Worm (Caenorhabditis elegans) whole organism, mixed stage, embryonic: ENCODE measurements around the gene sup-1.

ENCODE experiments used
- ceh-39 ChIP-seq: fragments of 150-350 bp; optimal IDR thresholded peaks from 2 replicates; lab custom pipeline; 2014; ENCODE audit warnings: missing biosample characterization, missing genetic modification characterization
- elt-1 ChIP-seq: sonication (generic microtip); optimal IDR thresholded peaks from 2 replicates; lab custom pipeline; 2017; ENCODE audit warnings: missing genetic modification characterization, mild to moderate bottlenecking, missing compliant biosample characterization, antibody characterized with exemption, moderate library complexity, borderline replicate concordance; ENCODE audit not compliant: insufficient read depth
- elt-3 ChIP-seq: fragments of 150-350 bp; optimal IDR thresholded peaks from 2 replicates; lab custom pipeline; 2014; ENCODE audit warnings: missing biosample characterization, missing genetic modification characterization
- lin-32 ChIP-seq: fragments of 200-800 bp; sonication (Bioruptor generic); optimal IDR thresholded peaks from 2 replicates; lab custom pipeline; 2018; ENCODE audit warnings: mild to moderate bottlenecking, missing genetic modification characterization, missing compliant biosample characterization
- lsy-2 ChIP-seq: fragments of 150-350 bp; optimal IDR thresholded peaks from 2 replicates; lab custom pipeline; 2014; ENCODE audit warnings: missing biosample characterization, missing genetic modification characterization
- mep-1 ChIP-seq: fragments of 150-350 bp; optimal IDR thresholded peaks from 2 replicates; lab custom pipeline; 2017; ENCODE audit warnings: missing biosample characterization, missing genetic modification reagents, missing genetic modification characterization, inconsistent platforms
- mls-2 ChIP-seq: sonication (generic microtip); optimal IDR thresholded peaks from 2 replicates; lab custom pipeline; 2016; ENCODE audit warnings: mild to moderate bottlenecking, missing genetic modification characterization, moderate library complexity, missing compliant biosample characterization
- nhr-12 ChIP-seq: fragments of 150-350 bp; optimal IDR thresholded peaks from 2 replicates; lab custom pipeline; 2014; ENCODE audit warnings: missing biosample characterization, missing genetic modification characterization
- pha-4 ChIP-seq: fragments of 150-350 bp; optimal IDR thresholded peaks from 2 replicates; lab custom pipeline; 2018; ENCODE audit warnings: missing biosample characterization, missing genetic modification reagents, missing genetic modification characterization
- zip-8 ChIP-seq: fragments of 150-350 bp; optimal IDR thresholded peaks from 2 replicates; lab custom pipeline; 2014; ENCODE audit warnings: missing biosample characterization, missing genetic modification characterization

- no peak for TF ChIP-seq pha-4
- TF ChIP-seq elt-1 (tag; lab: Kevin White, UChicago): no peak
- TF ChIP-seq nhr-12: no peak
- no peak for TF ChIP-seq mep-1 (tag; lab: Kevin White, UChicago)
- TF ChIP-seq lin-32 (GFP tag; lab: Kevin White, UChicago): no peak
- TF ChIP-seq ceh-39 (tag; lab: Kevin White, UChicago): no peak
- no peak for TF ChIP-seq lsy-2 (tag; lab: Kevin White, UChicago)
- TF ChIP-seq mls-2 (tag; lab: Kevin White, UChicago): no peak
- no peak for TF ChIP-seq elt-3 (tag; lab: Kevin White, UChicago)
- no peak for TF ChIP-seq zip-8 (tag; lab: Kevin White, UChicago)
These were observed 7.1 kb downstream of the sup-1 start, which contains the start of gene Y41C4A.18 for ce11 chrIII:11730312-11730711.
